Worm (Caenorhabditis elegans): ENCODE data around the gene F22B3.10.

The F22B3.10 gene

ce11 chrIV:11452928-11453327, 38.1 kb upstream of the F22B3.10 start:
- TF ChIP-seq mab-5 (tag; optimal IDR thresholded peaks at IDR 0.05) (peak; percentile 66), unc-55 (GFP tag; optimal IDR thresholded peaks at IDR 0.05) (peak; percentile 37), egl-27 (tag; optimal IDR thresholded peaks at IDR 0.05) (no peak)

DNA sequence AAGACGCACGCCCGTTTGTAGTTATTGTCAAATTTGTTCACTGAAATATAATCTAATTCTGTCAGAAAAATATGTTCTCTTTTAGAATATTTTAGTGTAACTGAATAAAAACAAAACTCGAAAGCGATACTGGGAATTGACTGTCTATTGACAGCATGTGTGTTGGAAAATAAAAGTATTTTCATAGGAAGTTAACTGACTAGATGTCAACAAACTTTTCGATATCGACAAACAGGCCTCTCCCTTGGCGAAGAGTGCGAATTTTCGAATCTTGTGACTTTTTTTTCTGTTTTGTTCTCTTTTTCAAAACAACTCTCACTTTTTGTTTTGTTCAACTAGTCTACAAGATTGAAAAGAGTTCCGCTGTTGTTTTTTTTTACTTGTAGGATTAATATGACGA, 23.4 kb upstream of the F22B3.10 start:
- peak; percentile 40 for TF ChIP-seq nhr-129 (tag; optimal IDR thresholded peaks at IDR 0.05)
- no peak for TF ChIP-seq elt-3 (tag; optimal IDR thresholded peaks at IDR 0.05)
- TF ChIP-seq unc-39 (tag; optimal IDR thresholded peaks at IDR 0.05), result no peak

DNA sequence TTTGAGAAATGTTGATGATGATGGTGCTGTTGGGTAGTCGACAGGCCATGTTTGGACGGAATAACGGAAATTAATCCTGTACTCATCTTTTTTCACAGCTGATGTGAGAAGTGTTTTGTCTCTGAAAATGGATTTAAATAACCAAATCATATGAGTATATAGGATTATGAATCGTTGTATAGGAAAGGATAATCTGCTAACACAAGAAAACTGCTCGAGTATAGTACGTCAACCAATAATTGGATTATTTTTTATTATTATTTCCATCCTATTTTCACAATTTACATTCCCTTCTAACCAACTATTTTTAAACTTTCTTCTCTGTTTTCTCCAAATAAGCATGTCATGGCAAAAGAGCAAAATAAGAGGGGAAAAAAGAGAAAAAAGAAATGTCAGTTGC, 20.9 kb upstream of the F22B3.10 start:
- no peak for TF ChIP-seq snpc-4 (tag; optimal IDR thresholded peaks at IDR 0.05)
- no peak for TF ChIP-seq R02D3.7 (tag; optimal IDR thresholded peaks at IDR 0.05)

DNA sequence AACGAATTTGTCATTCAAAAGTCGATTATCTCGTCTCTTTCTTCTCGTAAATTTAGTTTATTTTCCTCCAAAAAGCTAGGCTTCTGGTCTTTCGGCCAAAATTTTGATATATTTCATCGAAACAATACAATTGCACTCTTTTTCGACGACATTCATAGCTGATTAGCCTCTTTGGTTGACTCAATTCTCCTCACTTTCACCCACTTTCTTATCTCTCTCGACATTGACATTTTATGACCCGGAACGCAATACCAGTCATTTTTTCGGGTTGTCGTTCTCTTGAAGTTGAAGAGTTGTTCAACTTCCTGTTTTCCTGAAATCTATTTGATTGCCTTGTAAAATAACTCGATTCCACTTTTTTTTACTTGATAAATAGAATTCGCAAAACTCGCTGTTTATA, 19.8 kb upstream of the F22B3.10 start:
- no peak for TF ChIP-seq unc-62 (GFP tag; optimal IDR thresholded peaks at IDR 0.05)
- no peak for TF ChIP-seq nhr-25 (tag; optimal IDR thresholded peaks at IDR 0.05)
- peak; percentile 80 for TF ChIP-seq fos-1 (tag; optimal IDR thresholded peaks at IDR 0.05)
- no peak for TF ChIP-seq nhr-77 (tag; optimal IDR thresholded peaks at IDR 0.05)
- TF ChIP-seq R02D3.7 (tag; optimal IDR thresholded peaks at IDR 0.05), result no peak
- TF ChIP-seq dmd-4 (tag; optimal IDR thresholded peaks at IDR 0.05), result no peak
- no peak for TF ChIP-seq nhr-12 (tag; optimal IDR thresholded peaks at IDR 0.05)
- TF ChIP-seq mdl-1 (tag; optimal IDR thresholded peaks at IDR 0.05), result no peak

ce11 chrIV:11433709-11434108, 18.9 kb upstream of the F22B3.10 start:
- TF ChIP-seq mab-5 (tag; optimal IDR thresholded peaks at IDR 0.05) (peak; percentile 49), nhr-77 (tag; optimal IDR thresholded peaks at IDR 0.05) (no peak), peb-1 (tag; optimal IDR thresholded peaks at IDR 0.05) (no peak), lin-13 (GFP tag; optimal IDR thresholded peaks at IDR 0.05) (peak; percentile 63), egl-27 (tag; optimal IDR thresholded peaks at IDR 0.05) (peak; percentile 44), crh-2 (tag; optimal IDR thresholded peaks at IDR 0.05) (peak; percentile 68), zag-1 (tag; optimal IDR thresholded peaks at IDR 0.05) (peak; percentile 54), gmeb-1 (tag; optimal IDR thresholded peaks at IDR 0.05) (peak; percentile 73), unc-55 (GFP tag; optimal IDR thresholded peaks at IDR 0.05) (peak; percentile 91), C34F6.9 (tag; optimal IDR thresholded peaks at IDR 0.05) (peak; percentile 90), sem-4 (tag; optimal IDR thresholded peaks at IDR 0.05) (peak; percentile 48), nhr-129 (tag; optimal IDR thresholded peaks at IDR 0.05) (peak; percentile 80), sma-9 (GFP tag; optimal IDR thresholded peaks at IDR 0.05) (peak; percentile 53), sma-9 (tag; optimal IDR thresholded peaks at IDR 0.05) (no peak), lin-11 (tag; optimal IDR thresholded peaks at IDR 0.05) (peak; percentile 20), F13H6.1 (tag; optimal IDR thresholded peaks at IDR 0.05) (peak; percentile 82), lsy-2 (tag; optimal IDR thresholded peaks at IDR 0.05) (peak; percentile 73 to 84), fos-1 (tag; optimal IDR thresholded peaks at IDR 0.05) (peak; percentile 49), snpc-4 (tag; optimal IDR thresholded peaks at IDR 0.05) (peak; percentile 10), nhr-6 (tag; optimal IDR thresholded peaks at IDR 0.05) (no peak), sma-3 (GFP tag; optimal IDR thresholded peaks at IDR 0.05) (peak; percentile 31), nhr-11 (tag; optimal IDR thresholded peaks at IDR 0.05) (no peak), ztf-11 (tag; optimal IDR thresholded peaks at IDR 0.05) (no peak), ceh-16 (tag; optimal IDR thresholded peaks at IDR 0.05) (no peak), ztf-4 (tag; optimal IDR thresholded peaks at IDR 0.05) (peak; percentile 55), nhr-25 (tag; optimal IDR thresholded peaks at IDR 0.05) (no peak)

ce11 chrIV:11431448-11431847, 16.6 kb upstream of the F22B3.10 start:
- no peak for TF ChIP-seq fos-1 (tag; optimal IDR thresholded peaks at IDR 0.05)
- no peak for TF ChIP-seq nhr-6 (tag; optimal IDR thresholded peaks at IDR 0.05)
- TF ChIP-seq ceh-16 (tag; optimal IDR thresholded peaks at IDR 0.05), result no peak
- TF ChIP-seq elt-3 (tag; optimal IDR thresholded peaks at IDR 0.05), result no peak
- no peak for TF ChIP-seq unc-55 (GFP tag; optimal IDR thresholded peaks at IDR 0.05)
- no peak for TF ChIP-seq egl-27 (tag; optimal IDR thresholded peaks at IDR 0.05)
- TF ChIP-seq Y55F3AM.14 (GFP tag; optimal IDR thresholded peaks at IDR 0.05), result no peak
- no peak for TF ChIP-seq ZK546.5 (tag; optimal IDR thresholded peaks at IDR 0.05)
- no peak for TF ChIP-seq F13H6.1 (tag; optimal IDR thresholded peaks at IDR 0.05)
- no peak for TF ChIP-seq mab-5 (tag; optimal IDR thresholded peaks at IDR 0.05)
- no peak for TF ChIP-seq zag-1 (tag; optimal IDR thresholded peaks at IDR 0.05)
- TF ChIP-seq mbf-1 (tag; optimal IDR thresholded peaks at IDR 0.05), result no peak
- TF ChIP-seq alr-1 (tag; optimal IDR thresholded peaks at IDR 0.05), result no peak
- no peak for TF ChIP-seq nhr-12 (tag; optimal IDR thresholded peaks at IDR 0.05)
- no peak for TF ChIP-seq unc-39 (tag; optimal IDR thresholded peaks at IDR 0.05)
- no peak for TF ChIP-seq lin-39 (tag; optimal IDR thresholded peaks at IDR 0.05)
- no peak for TF ChIP-seq lin-13 (GFP tag; optimal IDR thresholded peaks at IDR 0.05)
- TF ChIP-seq R02D3.7 (tag; optimal IDR thresholded peaks at IDR 0.05), result no peak
